Worm (Caenorhabditis elegans) whole organism, young adult: ENCODE measurements around the gene let-721.
A peak's percentile ranks its signal among the peaks of the same experiment; 100 is the strongest.

Experiments used
- B0019.2 ChIP-seq: fragments of 200-800 bp; sonication (Bioruptor generic); conservative IDR thresholded peaks from 2 replicates; pipeline ENCODE4 v1.3.6; 2022; ENCODE audit warnings: missing genetic modification reagents, missing genetic modification characterization, missing compliant biosample characterization
- B0035.1 ChIP-seq: sonication (generic microtip); optimal IDR thresholded peaks from 2 replicates; lab custom pipeline; 2016; ENCODE audit warnings: missing genetic modification characterization, mild to moderate bottlenecking, missing compliant biosample characterization, missing genotype, missing genetic modification reagents
- F33H1.4 ChIP-seq: fragments of 200-800 bp; sonication (Bioruptor generic); IDR thresholded peaks from 2 replicates; pipeline ENCODE4 v1.3.6; 2022; ENCODE audit warnings: missing genetic modification reagents, missing genetic modification characterization, missing compliant biosample characterization
- F37B4.10 ChIP-seq: fragments of 200-800 bp; sonication (Bioruptor generic); IDR thresholded peaks from 2 replicates; pipeline ENCODE4 v1.3.6; 2022; ENCODE audit warnings: missing genetic modification characterization, missing compliant biosample characterization
- F39B2.1 ChIP-seq: fragments of 200-800 bp; sonication (Bioruptor generic); IDR thresholded peaks from 2 replicates; pipeline ENCODE4 v1.3.6; 2022; ENCODE audit warnings: missing genetic modification reagents, missing genetic modification characterization, missing compliant biosample characterization
- F57C9.4 ChIP-seq: sonication (generic microtip); optimal IDR thresholded peaks from 2 replicates; lab custom pipeline; 2017; ENCODE audit warnings: mild to moderate bottlenecking, missing genetic modification characterization, missing compliant biosample characterization
- K11D2.4 ChIP-seq: fragments of 200-800 bp; sonication (Bioruptor generic); IDR thresholded peaks from 2 replicates; pipeline ENCODE4 v1.3.6; 2022; ENCODE audit warnings: missing genetic modification reagents, missing genetic modification characterization, missing compliant biosample characterization
- T07F8.4 ChIP-seq: sonication (generic microtip); optimal IDR thresholded peaks from 2 replicates; lab custom pipeline; 2016; ENCODE audit warnings: mild to moderate bottlenecking, missing genetic modification characterization, moderate library complexity, missing compliant biosample characterization
- Y53F4B.3 ChIP-seq: fragments of 200-800 bp; sonication (Bioruptor generic); IDR thresholded peaks from 2 replicates; pipeline ENCODE4 v1.3.6; 2022; ENCODE audit warnings: missing genetic modification reagents, missing genetic modification characterization, missing compliant biosample characterization
- Y56A3A.18 ChIP-seq: fragments of 200-800 bp; sonication (Bioruptor generic); IDR thresholded peaks from 2 replicates; pipeline ENCODE4 v1.3.6; 2022; ENCODE audit warnings: missing genetic modification reagents, missing genetic modification characterization, missing compliant biosample characterization
- Y79H2A.3 ChIP-seq: fragments of 200-800 bp; sonication (Bioruptor generic); conservative IDR thresholded peaks from 2 replicates; pipeline ENCODE4 v1.3.6; 2022; ENCODE audit warnings: missing genetic modification reagents, missing genetic modification characterization, missing compliant biosample characterization
- ZK185.1 ChIP-seq: sonication (generic microtip); optimal IDR thresholded peaks from 2 replicates; lab custom pipeline; 2016; ENCODE audit warnings: mild to moderate bottlenecking, missing genetic modification characterization, missing compliant biosample characterization; ENCODE audit not compliant: poor library complexity, severe bottlenecking
- akir-1 ChIP-seq: fragments of 200-800 bp; sonication (Bioruptor generic); optimal IDR thresholded peaks from 2 replicates; lab custom pipeline; 2018; ENCODE audit warnings: mild to moderate bottlenecking, missing genetic modification characterization, moderate library complexity, missing compliant biosample characterization
- attf-3 ChIP-seq: fragments of 200-800 bp; sonication (Bioruptor generic); conservative IDR thresholded peaks from 2 replicates; pipeline ENCODE4 v1.3.6; 2022; ENCODE audit warnings: missing genetic modification reagents, missing genetic modification characterization, missing compliant biosample characterization
- attf-5 ChIP-seq: fragments of 200-800 bp; sonication (Bioruptor generic); optimal IDR thresholded peaks from 2 replicates; lab custom pipeline; 2018; ENCODE audit warnings: mild to moderate bottlenecking, missing genetic modification characterization, missing compliant biosample characterization
- bed-1 ChIP-seq: fragments of 200-800 bp; sonication (Bioruptor generic); IDR thresholded peaks from 2 replicates; pipeline ENCODE4 v1.3.6; 2022; ENCODE audit warnings: missing genetic modification reagents, missing genetic modification characterization, missing compliant biosample characterization
- bed-2 ChIP-seq: fragments of 200-800 bp; sonication (Bioruptor generic); IDR thresholded peaks from 2 replicates; pipeline ENCODE4 v1.3.6; 2022; ENCODE audit warnings: missing genetic modification reagents, missing genetic modification characterization, missing compliant biosample characterization
- ccch-3 ChIP-seq: fragments of 200-800 bp; sonication (Bioruptor generic); optimal IDR thresholded peaks from 2 replicates; lab custom pipeline; 2018; ENCODE audit warnings: mild to moderate bottlenecking, missing genetic modification characterization, missing compliant biosample characterization
- cebp-2 ChIP-seq: fragments of 200-800 bp; sonication (Bioruptor generic); IDR thresholded peaks from 2 replicates; pipeline ENCODE4 v1.3.6; 2022; ENCODE audit warnings: missing genetic modification characterization, missing compliant biosample characterization
- ceh-100 ChIP-seq: fragments of 200-800 bp; sonication (Bioruptor generic); IDR thresholded peaks from 2 replicates; pipeline ENCODE4 v1.3.6; 2022; ENCODE audit warnings: missing genetic modification reagents, missing genetic modification characterization, missing compliant biosample characterization
- ceh-91 ChIP-seq: fragments of 200-800 bp; sonication (Bioruptor generic); IDR thresholded peaks from 2 replicates; pipeline ENCODE4 v1.3.6; 2022; ENCODE audit warnings: missing genetic modification reagents, missing genetic modification characterization, missing compliant biosample characterization
- egrh-3 ChIP-seq: fragments of 200-800 bp; sonication (Bioruptor generic); IDR thresholded peaks from 2 replicates; pipeline ENCODE4 v1.3.6; 2022; ENCODE audit warnings: missing genetic modification reagents, missing genetic modification characterization, missing compliant biosample characterization
- ekl-4 ChIP-seq: fragments of 200-800 bp; sonication (Bioruptor generic); IDR thresholded peaks from 2 replicates; pipeline ENCODE4 v1.3.6; 2022; ENCODE audit warnings: missing genetic modification reagents, missing genetic modification characterization, missing compliant biosample characterization
- him-1 ChIP-seq: sonication (generic microtip); optimal IDR thresholded peaks from 2 replicates; lab custom pipeline; 2016; ENCODE audit warnings: missing genotype, missing genetic modification reagents, missing genetic modification characterization, missing compliant biosample characterization
- hmg-20 ChIP-seq: fragments of 200-800 bp; sonication (Bioruptor generic); IDR thresholded peaks from 2 replicates; pipeline ENCODE4 v1.3.6; 2022; ENCODE audit warnings: missing genetic modification reagents, missing genetic modification characterization, missing compliant biosample characterization
- hrde-1 ChIP-seq: sonication (generic microtip); optimal IDR thresholded peaks from 2 replicates; lab custom pipeline; 2016; ENCODE audit warnings: missing genetic modification characterization, mild to moderate bottlenecking, missing compliant biosample characterization, moderate library complexity, missing genotype, missing genetic modification reagents, borderline replicate concordance
- lag-1 ChIP-seq: fragments of 200-800 bp; sonication (Bioruptor generic); IDR thresholded peaks from 2 replicates; pipeline ENCODE4 v1.3.6; 2022; ENCODE audit warnings: missing genetic modification reagents, missing genetic modification characterization, missing compliant biosample characterization
- let-607 ChIP-seq, 2 experiments: fragments of 200-800 bp in 1 of 2; sonication (Bioruptor generic) in 1 of 2; sonication (generic microtip) in 1 of 2; optimal IDR thresholded peaks; 2 replicates each; lab custom pipeline; 2016 to 2018; ENCODE audit warnings: mild to moderate bottlenecking in 2 of 2, missing compliant biosample characterization in 2 of 2, missing genetic modification characterization in 2 of 2, moderate library complexity in 2 of 2, missing genotype in 1 of 2
- lin-40 ChIP-seq: sonication (generic microtip); optimal IDR thresholded peaks from 2 replicates; lab custom pipeline; 2016; ENCODE audit warnings: missing genetic modification characterization, mild to moderate bottlenecking, missing compliant biosample characterization, missing genotype, missing genetic modification reagents
- lin-54 ChIP-seq: fragments of 200-800 bp; sonication (Bioruptor generic); optimal IDR thresholded peaks from 2 replicates; lab custom pipeline; 2018; ENCODE audit warnings: mild to moderate bottlenecking, missing genetic modification characterization, missing compliant biosample characterization
- lir-1 ChIP-seq: fragments of 200-800 bp; sonication (Bioruptor generic); conservative IDR thresholded peaks from 2 replicates; pipeline ENCODE4 v1.3.6; 2022; ENCODE audit warnings: missing genetic modification reagents, missing genetic modification characterization, missing compliant biosample characterization
- madf-10 ChIP-seq: sonication (generic microtip); optimal IDR thresholded peaks from 2 replicates; lab custom pipeline; 2016; ENCODE audit warnings: mild to moderate bottlenecking, missing genetic modification characterization, missing compliant biosample characterization
- madf-6 ChIP-seq: fragments of 200-800 bp; sonication (Bioruptor generic); IDR thresholded peaks from 2 replicates; pipeline ENCODE4 v1.3.6; 2022; ENCODE audit warnings: missing genetic modification reagents, missing genetic modification characterization, missing compliant biosample characterization
- mcd-1 ChIP-seq: fragments of 200-800 bp; sonication (Bioruptor generic); IDR thresholded peaks from 2 replicates; pipeline ENCODE4 v1.3.6; 2022; ENCODE audit warnings: missing genetic modification reagents, missing genetic modification characterization, missing compliant biosample characterization
- mel-28 ChIP-seq: sonication (generic microtip); optimal IDR thresholded peaks from 2 replicates; lab custom pipeline; 2016; ENCODE audit warnings: borderline replicate concordance, mild to moderate bottlenecking, missing genetic modification characterization, missing compliant biosample characterization
- nfya-2 ChIP-seq: fragments of 200-800 bp; sonication (Bioruptor generic); IDR thresholded peaks from 2 replicates; pipeline ENCODE4 v1.3.6; 2022; ENCODE audit warnings: missing genetic modification reagents, missing genetic modification characterization, missing compliant biosample characterization
- nhr-179 ChIP-seq: sonication (generic microtip); optimal IDR thresholded peaks from 2 replicates; lab custom pipeline; 2016; ENCODE audit warnings: mild to moderate bottlenecking, missing genetic modification characterization, missing compliant biosample characterization
- nhr-80 ChIP-seq: sonication (generic microtip); optimal IDR thresholded peaks from 2 replicates; lab custom pipeline; 2016; ENCODE audit warnings: missing genetic modification characterization, missing compliant biosample characterization
- sdz-38 ChIP-seq: sonication (generic microtip); optimal IDR thresholded peaks from 2 replicates; lab custom pipeline; 2016; ENCODE audit warnings: missing genotype, missing genetic modification characterization, missing compliant biosample characterization
- snpc-1.1 ChIP-seq: sonication (generic microtip); optimal IDR thresholded peaks from 2 replicates; lab custom pipeline; 2017; ENCODE audit warnings: missing genetic modification characterization, mild to moderate bottlenecking, missing compliant biosample characterization, antibody characterized with exemption, moderate library complexity, missing genotype, missing genetic modification reagents; ENCODE audit not compliant: insufficient read depth
- snpc-1.3 ChIP-seq: sonication (generic microtip); optimal IDR thresholded peaks from 2 replicates; lab custom pipeline; 2017; ENCODE audit warnings: missing genetic modification characterization, mild to moderate bottlenecking, missing compliant biosample characterization, antibody characterized with exemption, moderate library complexity, missing genotype, missing genetic modification reagents; ENCODE audit not compliant: insufficient read depth
- tbx-9 ChIP-seq: sonication (generic microtip); optimal IDR thresholded peaks from 2 replicates; lab custom pipeline; 2016; ENCODE audit warnings: borderline replicate concordance, missing genetic modification characterization, inconsistent platforms, missing compliant biosample characterization
- unc-130 ChIP-seq: sonication (generic microtip); optimal IDR thresholded peaks from 2 replicates; lab custom pipeline; 2016; ENCODE audit warnings: missing genetic modification reagents, missing genetic modification characterization, missing compliant biosample characterization
- ztf-22 ChIP-seq: fragments of 200-800 bp; sonication (Bioruptor generic); optimal IDR thresholded peaks from 2 replicates; lab custom pipeline; 2018; ENCODE audit warnings: mild to moderate bottlenecking, missing genetic modification characterization, moderate library complexity, missing compliant biosample characterization
- ztf-26 ChIP-seq: sonication (generic microtip); optimal IDR thresholded peaks from 2 replicates; lab custom pipeline; 2017; ENCODE audit warnings: missing genetic modification characterization, missing compliant biosample characterization
- ztf-6 ChIP-seq: fragments of 200-800 bp; sonication (Bioruptor generic); IDR thresholded peaks from 2 replicates; pipeline ENCODE4 v1.3.6; 2022; ENCODE audit warnings: missing genetic modification reagents, missing genetic modification characterization, missing compliant biosample characterization

Gene let-721

ce11 chrIII:6464113-6464571 lies 17.4 kb upstream of the let-721 start (continued):
- no peak for TF ChIP-seq Y56A3A.18 (GFP tag; lab: Robert Waterston, UW)
- no peak for TF ChIP-seq bed-2 (GFP tag; lab: Robert Waterston, UW)
- no peak for TF ChIP-seq hrde-1 (tag; lab: Kevin White, UChicago)
- peak; percentile 99 for TF ChIP-seq nhr-80 (tag; lab: Kevin White, UChicago)
- peak; percentile 53 for TF ChIP-seq B0035.1 (tag; lab: Kevin White, UChicago)
- peak; percentile 74 for TF ChIP-seq lir-1 (GFP tag; lab: Robert Waterston, UW)
- TF ChIP-seq let-607 (tag; optimal IDR thresholded peaks at IDR 0.05; lab: Kevin White, UChicago) = peak; percentile 83 to 87
- no peak for TF ChIP-seq lin-40
- TF ChIP-seq Y79H2A.3 (GFP tag; lab: Robert Waterston, UW) = peak; percentile 84; the same call in 1 of the 2 replicates
- no peak for TF ChIP-seq F57C9.4 (tag; lab: Kevin White, UChicago)
- peak; percentile 89 for TF ChIP-seq ekl-4 (GFP tag; lab: Robert Waterston, UW)
- TF ChIP-seq hmg-20 = no peak
- TF ChIP-seq mel-28 (tag; lab: Kevin White, UChicago) = peak; percentile 20
- TF ChIP-seq attf-5 (GFP tag; lab: Kevin White, UChicago) = peak; percentile 95
- peak; percentile 62 for TF ChIP-seq akir-1
- peak; percentile 72 for TF ChIP-seq ztf-22 (GFP tag; lab: Kevin White, UChicago)
- TF ChIP-seq tbx-9 (tag; lab: Kevin White, UChicago) = no peak
- TF ChIP-seq F33H1.4 (GFP tag; lab: Robert Waterston, UW) = peak; percentile 77
- TF ChIP-seq bed-1 (GFP tag; lab: Robert Waterston, UW) = no peak
- TF ChIP-seq ceh-91 (GFP tag; lab: Robert Waterston, UW) = peak; percentile 71
- peak; percentile 68 for TF ChIP-seq attf-3 (GFP tag; lab: Robert Waterston, UW)
- 0 out of 2 replicates have a peak, but pooled peaks have one; percentile 17 for TF ChIP-seq B0019.2 (GFP tag; lab: Robert Waterston, UW)
- TF ChIP-seq madf-6 (GFP tag; lab: Robert Waterston, UW) = peak; percentile 92
- TF ChIP-seq ZK185.1 (tag; lab: Kevin White, UChicago) = peak; percentile 30
- no peak for TF ChIP-seq ztf-6 (GFP tag; lab: Robert Waterston, UW)
- no peak for TF ChIP-seq sdz-38
- TF ChIP-seq egrh-3 (GFP tag; lab: Robert Waterston, UW) = peak; percentile 97
- peak; percentile 90 for TF ChIP-seq ztf-26 (tag; lab: Kevin White, UChicago)
- TF ChIP-seq lin-54 (GFP tag; lab: Kevin White, UChicago) = peak; percentile 92
- TF ChIP-seq unc-130 (GFP tag; lab: Kevin White, UChicago) = no peak
- no peak for TF ChIP-seq snpc-1.3 (tag; lab: Kevin White, UChicago)
- TF ChIP-seq nfya-2 (GFP tag; lab: Robert Waterston, UW) = no peak
- TF ChIP-seq Y53F4B.3 (GFP tag; lab: Robert Waterston, UW) = no peak; the same call in 1 of the 2 replicates
- peak; percentile 72 for TF ChIP-seq ceh-100 (GFP tag; lab: Robert Waterston, UW)
- no peak for TF ChIP-seq lag-1 (GFP tag; lab: Robert Waterston, UW)
- TF ChIP-seq him-1 (tag; lab: Kevin White, UChicago) = no peak
- TF ChIP-seq madf-10 (tag; lab: Kevin White, UChicago) = no peak
- no peak for TF ChIP-seq F39B2.1 (GFP tag; lab: Robert Waterston, UW)
- TF ChIP-seq nhr-179 = no peak
- TF ChIP-seq ccch-3 (GFP tag; lab: Kevin White, UChicago) = no peak
- TF ChIP-seq mcd-1 (GFP tag; lab: Robert Waterston, UW) = peak; percentile 89
- TF ChIP-seq K11D2.4 (GFP tag; lab: Robert Waterston, UW) = peak; percentile 86
- 0 out of 2 replicates have a peak, but pooled peaks have one; percentile 78 for TF ChIP-seq cebp-2
- no peak for TF ChIP-seq F37B4.10
- peak; percentile 19 for TF ChIP-seq T07F8.4 (tag; lab: Kevin White, UChicago)
- no peak for TF ChIP-seq snpc-1.1 (tag; lab: Kevin White, UChicago)
- TF ChIP-seq, all 124 proteins: peak for 77
